Worm (Caenorhabditis elegans): Measurements from ENCODE around the gene Y41D4A.4.

DNA sequence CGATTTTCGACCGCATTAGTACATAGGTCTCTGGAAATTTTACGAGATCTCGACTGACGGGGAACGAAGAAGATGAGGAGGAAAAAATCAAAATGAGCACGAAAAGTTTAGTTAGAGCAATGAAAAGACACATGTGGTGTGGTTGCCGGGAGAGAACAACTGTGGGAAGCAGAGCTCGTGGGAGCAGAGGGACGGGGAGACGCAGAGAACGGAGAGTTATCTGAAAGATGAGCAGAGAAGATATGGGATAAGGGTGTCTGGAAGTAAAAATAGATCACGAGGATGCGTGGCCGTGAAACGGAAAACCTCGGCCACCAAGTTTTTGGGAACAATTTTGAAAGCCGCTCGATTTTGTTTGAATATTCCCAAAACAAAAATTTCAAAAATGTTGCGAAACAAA, 15.8 kb downstream of the Y41D4A.4 start, which contains the start of gene Y41D4A.7:
- TF ChIP-seq fkh-10 (GFP tag; optimal IDR thresholded peaks at IDR 0.05) (no peak), dmd-9 (GFP tag; IDR thresholded peaks at IDR 0.05) (no peak), ceh-32 (tag; optimal IDR thresholded peaks at IDR 0.05; ENCODE audit: poor library complexity) (no peak)
